Worm (Caenorhabditis elegans): ENCODE data around the gene C17G10.7.
A peak's percentile ranks its signal among the peaks of the same experiment; 100 is the strongest.

The C17G10.7 gene

ce11 chrII:5649236-5650004 is 41.8 kb upstream of the C17G10.7 start, which contains the start of the genes sam-4, F59E12.17 and zyg-1 (continued):
- no peak for TF ChIP-seq unc-39 (tag; optimal IDR thresholded peaks at IDR 0.05)
- peak; percentile 17 for TF ChIP-seq nhr-23 (tag; optimal IDR thresholded peaks at IDR 0.05)
- no peak for TF ChIP-seq unc-62 (GFP tag; optimal IDR thresholded peaks at IDR 0.05)
- no peak for TF ChIP-seq ztf-4 (tag; optimal IDR thresholded peaks at IDR 0.05)
- TF ChIP-seq fkh-10 (GFP tag; optimal IDR thresholded peaks at IDR 0.05) = no peak
- TF ChIP-seq mml-1 (tag; optimal IDR thresholded peaks at IDR 0.05) = no peak
- TF ChIP-seq ceh-16 (tag; optimal IDR thresholded peaks at IDR 0.05) = no peak
- no peak for TF ChIP-seq aly-2 (tag; optimal IDR thresholded peaks at IDR 0.05)
- TF ChIP-seq egl-5 (tag; optimal IDR thresholded peaks at IDR 0.05) = peak; percentile 63

ce11 chrII:5648272-5648671 is 40.6 kb upstream of the C17G10.7 start, which contains the start of gene ddl-1:
Gene ddl-1 (minus strand): TSS chrII:5648372.
- TF ChIP-seq lsy-12 (tag; optimal IDR thresholded peaks at IDR 0.05) (no peak), jun-1 (tag; optimal IDR thresholded peaks at IDR 0.05) (no peak), pha-4 (tag; optimal IDR thresholded peaks at IDR 0.05) (no peak), fkh-2 (tag; optimal IDR thresholded peaks at IDR 0.05) (no peak), ztf-11 (tag; optimal IDR thresholded peaks at IDR 0.05) (no peak), nfya-1 (tag; optimal IDR thresholded peaks at IDR 0.05; ENCODE audit: insufficient read depth) (no peak), ceh-28 (tag; optimal IDR thresholded peaks at IDR 0.05) (no peak), nhr-25 (tag; optimal IDR thresholded peaks at IDR 0.05) (no peak), eor-1 (tag; optimal IDR thresholded peaks at IDR 0.05) (no peak), ceh-9 (tag; optimal IDR thresholded peaks at IDR 0.05) (no peak)

ce11 chrII:5646942-5647341 is 39.3 kb upstream of the C17G10.7 start, which contains the start of gene F59E12.9:
Gene F59E12.9 (minus strand): TSS chrII:5647042.
- TF ChIP-seq egl-5 (tag; optimal IDR thresholded peaks at IDR 0.05) = no peak
- TF ChIP-seq nhr-76 (tag; optimal IDR thresholded peaks at IDR 0.05) = no peak
- no peak for TF ChIP-seq ceh-9 (tag; optimal IDR thresholded peaks at IDR 0.05)
- no peak for TF ChIP-seq ama-1 (optimal IDR thresholded peaks at IDR 0.05)
- TF ChIP-seq elt-3 (tag; optimal IDR thresholded peaks at IDR 0.05) = no peak
- TF ChIP-seq mdl-1 (tag; optimal IDR thresholded peaks at IDR 0.05) = no peak
- TF ChIP-seq nhr-237 (tag; optimal IDR thresholded peaks at IDR 0.05) = no peak
- TF ChIP-seq fos-1 (tag; optimal IDR thresholded peaks at IDR 0.05) = no peak
- TF ChIP-seq ztf-4 (tag; optimal IDR thresholded peaks at IDR 0.05) = no peak
- TF ChIP-seq lin-15B (tag; optimal IDR thresholded peaks at IDR 0.05) = no peak
- TF ChIP-seq zag-1 (tag; optimal IDR thresholded peaks at IDR 0.05) = no peak
- no peak for TF ChIP-seq nhr-25 (tag; optimal IDR thresholded peaks at IDR 0.05)
- TF ChIP-seq hmg-11 (tag; optimal IDR thresholded peaks at IDR 0.05) = no peak
- TF ChIP-seq ceh-16 (tag; optimal IDR thresholded peaks at IDR 0.05) = no peak

- TF ChIP-seq mml-1 (tag; optimal IDR thresholded peaks at IDR 0.05) (no peak), mdl-1 (tag; optimal IDR thresholded peaks at IDR 0.05) (no peak), nhr-25 (tag; optimal IDR thresholded peaks at IDR 0.05) (no peak), fkh-2 (tag; optimal IDR thresholded peaks at IDR 0.05) (no peak), unc-62 (GFP tag; optimal IDR thresholded peaks at IDR 0.05) (no peak), unc-39 (tag; optimal IDR thresholded peaks at IDR 0.05) (no peak), aly-2 (tag; optimal IDR thresholded peaks at IDR 0.05) (no peak)
These were observed 34.5 kb upstream of the C17G10.7 start for ce11 chrII:5642110-5642509.

- TF ChIP-seq ceh-9 (tag; optimal IDR thresholded peaks at IDR 0.05) (no peak), elt-2 (tag; optimal IDR thresholded peaks at IDR 0.05) (no peak), unc-62 (GFP tag; optimal IDR thresholded peaks at IDR 0.05) (no peak), lin-15B (tag; optimal IDR thresholded peaks at IDR 0.05) (no peak), egl-5 (tag; optimal IDR thresholded peaks at IDR 0.05) (no peak)
These were observed 32.9 kb upstream of the C17G10.7 start for ce11 chrII:5640362-5641079.

ce11 chrII:5638059-5638458 is 30.4 kb upstream of the C17G10.7 start, which contains the start of gene F59E12.3:
Gene F59E12.3 (plus strand): TSS chrII:5638359.
- no peak for TF ChIP-seq R02D3.7 (tag; optimal IDR thresholded peaks at IDR 0.05)

Measured in whole organism, L3 larva.